Fruit fly (Drosophila melanogaster) whole organism, embryonic: Measurements from ENCODE around the gene ari-1.

ENCODE experiments used
- ATbp ChIP-seq: fragments of 200-800 bp; sonication (Bioruptor generic); optimal IDR thresholded peaks from 2 replicates; lab custom pipeline; 2017; ENCODE audit warnings: missing biosample characterization, mild to moderate bottlenecking, missing genetic modification characterization, missing genetic modification reagents
- Aef1 ChIP-seq: fragments of 200-800 bp; sonication (Bioruptor generic); IDR thresholded peaks from 3 replicates; pipeline ENCODE4 v1.3.6; 2022; ENCODE audit warnings: missing biosample characterization, missing genetic modification characterization
- CG12236 ChIP-seq: fragments of 200-800 bp; sonication (Bioruptor generic); optimal IDR thresholded peaks from 2 replicates; lab custom pipeline; 2016; ENCODE audit warnings: missing biosample characterization, missing genetic modification characterization
- CG12299 ChIP-seq: fragments of 200-800 bp; sonication (Bioruptor generic); optimal IDR thresholded peaks from 2 replicates; lab custom pipeline; 2018; ENCODE audit warnings: missing biosample characterization, mild to moderate bottlenecking, missing genetic modification characterization
- CG14710 ChIP-seq: fragments of 200-800 bp; sonication (Bioruptor generic); optimal IDR thresholded peaks from 3 replicates; lab custom pipeline; 2019; ENCODE audit warnings: missing biosample characterization, mild to moderate bottlenecking, missing genetic modification characterization, moderate library complexity
- CG15514 ChIP-seq: fragments of 200-800 bp; sonication (Bioruptor generic); optimal IDR thresholded peaks from 3 replicates; lab custom pipeline; 2017; ENCODE audit warnings: missing biosample characterization, missing genetic modification characterization, mild to moderate bottlenecking, moderate library complexity, missing genetic modification reagents
- CG15601 ChIP-seq: fragments of 200-800 bp; sonication (Bioruptor generic); optimal IDR thresholded peaks from 3 replicates; lab custom pipeline; 2019; ENCODE audit warnings: missing biosample characterization, mild to moderate bottlenecking, missing genetic modification characterization, moderate library complexity
- CG18619 ChIP-seq: fragments of 200-800 bp; sonication (Bioruptor generic); optimal IDR thresholded peaks from 3 replicates; lab custom pipeline; 2017; ENCODE audit warnings: missing biosample characterization, mild to moderate bottlenecking, missing genetic modification characterization
- CG18764 ChIP-seq: fragments of 200-800 bp; sonication (Bioruptor generic); optimal IDR thresholded peaks from 3 replicates; lab custom pipeline; 2016; ENCODE audit warnings: missing biosample characterization, missing genetic modification characterization
- CG2116 ChIP-seq: fragments of 200-800 bp; sonication (Bioruptor generic); optimal IDR thresholded peaks from 3 replicates; lab custom pipeline; 2018; ENCODE audit warnings: missing biosample characterization, mild to moderate bottlenecking, missing genetic modification characterization
- CG2129 ChIP-seq: fragments of 200-800 bp; sonication (Bioruptor generic); IDR thresholded peaks from 2 replicates; pipeline ENCODE4 v1.3.6; 2022; ENCODE audit warnings: missing biosample characterization, missing genetic modification characterization; ENCODE audit not compliant: partially characterized antibody
- CG3407 ChIP-seq: fragments of 200-800 bp; sonication (Bioruptor generic); optimal IDR thresholded peaks from 2 replicates; lab custom pipeline; 2018; ENCODE audit warnings: missing biosample characterization, mild to moderate bottlenecking, missing genetic modification characterization
- CG4360 ChIP-seq: fragments of 200-800 bp; sonication (Bioruptor generic); IDR thresholded peaks from 2 replicates; pipeline ENCODE4 v1.3.6; 2022; ENCODE audit warnings: missing biosample characterization, missing genetic modification characterization
- CG4707 ChIP-seq: fragments of 200-800 bp; sonication (Bioruptor generic); optimal IDR thresholded peaks from 2 replicates; lab custom pipeline; 2018; ENCODE audit warnings: missing biosample characterization, mild to moderate bottlenecking, missing genetic modification characterization, moderate library complexity
- CG6254 ChIP-seq: fragments of 200-800 bp; sonication (Bioruptor generic); optimal IDR thresholded peaks from 3 replicates; lab custom pipeline; 2017; ENCODE audit warnings: mild to moderate bottlenecking, missing biosample characterization, missing genetic modification reagents, missing genetic modification characterization
- CG7928 ChIP-seq: fragments of 200-800 bp; sonication (Bioruptor generic); optimal IDR thresholded peaks from 2 replicates; lab custom pipeline; 2017; ENCODE audit warnings: missing biosample characterization, mild to moderate bottlenecking, missing genetic modification characterization
- CG8290 ChIP-seq, 3 experiments: fragments of 200-800 bp; sonication (Bioruptor generic); optimal IDR thresholded peaks; 2 replicates each; lab custom pipeline; 2016 to 2019; ENCODE audit warnings: missing biosample characterization in 3 of 3, missing genetic modification characterization in 3 of 3, mild to moderate bottlenecking in 2 of 3, moderate library complexity in 1 of 3
- CkIIα-i1 ChIP-seq: fragments of 200-800 bp; sonication (Bioruptor generic); IDR thresholded peaks from 2 replicates; pipeline ENCODE4 v1.3.6; 2022; ENCODE audit warnings: missing biosample characterization, missing genetic modification characterization
- CoRest ChIP-seq: fragments of 200-800 bp; sonication (Bioruptor generic); optimal IDR thresholded peaks from 3 replicates; lab custom pipeline; 2018; ENCODE audit warnings: missing biosample characterization, mild to moderate bottlenecking, missing genetic modification characterization, moderate library complexity
- Dref ChIP-seq: fragments of 200-800 bp; sonication (Bioruptor generic); IDR thresholded peaks from 2 replicates; pipeline ENCODE4 v1.3.6; 2022; ENCODE audit warnings: missing biosample characterization, missing genetic modification characterization
- MBD-R2 ChIP-seq: fragments of 200-800 bp; sonication (Bioruptor generic); IDR thresholded peaks from 2 replicates; pipeline ENCODE4 v1.3.6; 2022; ENCODE audit warnings: missing biosample characterization, missing genetic modification characterization
- MESR4 ChIP-seq: fragments of 200-800 bp; sonication (Bioruptor generic); optimal IDR thresholded peaks from 2 replicates; lab custom pipeline; 2018; ENCODE audit warnings: missing biosample characterization, mild to moderate bottlenecking, missing genetic modification characterization, moderate library complexity
- Med ChIP-seq: fragments of 200-800 bp; sonication (Bioruptor generic); peaks from one replicate; lab custom pipeline; 2016; ENCODE audit warnings: missing biosample characterization, missing genetic modification characterization, mild to moderate bottlenecking, inconsistent platforms, moderate library complexity
- NC2β ChIP-seq: fragments of 200-800 bp; sonication (Bioruptor generic); optimal IDR thresholded peaks from 2 replicates; lab custom pipeline; 2016; ENCODE audit warnings: missing biosample characterization, missing genetic modification characterization
- Pdp1 ChIP-seq, 2 experiments: fragments of 200-800 bp; sonication (Bioruptor generic); optimal IDR thresholded peaks; 3 replicates each; lab custom pipeline; 2016; ENCODE audit warnings: missing biosample characterization in 2 of 2, missing genetic modification characterization in 2 of 2, mild to moderate bottlenecking in 1 of 2, moderate library complexity in 1 of 2
- Rfx ChIP-seq: fragments of 200-800 bp; sonication (Bioruptor generic); IDR thresholded peaks from 2 replicates; pipeline ENCODE4 v1.3.6; 2022; ENCODE audit warnings: missing biosample characterization, missing genetic modification characterization
- Sox100B ChIP-seq: fragments of 200-800 bp; sonication (Bioruptor generic); optimal IDR thresholded peaks from 3 replicates; lab custom pipeline; 2018; ENCODE audit warnings: missing biosample characterization, mild to moderate bottlenecking, missing genetic modification characterization
- Ssrp ChIP-seq: fragments of 200-800 bp; sonication (Bioruptor generic); optimal IDR thresholded peaks from 2 replicates; lab custom pipeline; 2018; ENCODE audit warnings: missing biosample characterization, mild to moderate bottlenecking, missing genetic modification characterization, moderate library complexity
- Xbp1 ChIP-seq: fragments of 200-800 bp; sonication (Bioruptor generic); optimal IDR thresholded peaks from 3 replicates; lab custom pipeline; 2016; ENCODE audit warnings: missing biosample characterization, mild to moderate bottlenecking, missing genetic modification characterization
- aop ChIP-seq: fragments of 200-800 bp; sonication (Bioruptor generic); IDR thresholded peaks from 2 replicates; pipeline ENCODE4 v1.3.6; 2022; ENCODE audit warnings: missing biosample characterization, missing genetic modification characterization
- ara ChIP-seq: fragments of 200-800 bp; sonication (Bioruptor generic); IDR thresholded peaks from 2 replicates; pipeline ENCODE4 v1.3.6; 2022; ENCODE audit warnings: missing biosample characterization, missing genetic modification characterization
- chm ChIP-seq: fragments of 200-800 bp; sonication (Bioruptor generic); IDR thresholded peaks from 2 replicates; pipeline ENCODE4 v1.3.6; 2022; ENCODE audit warnings: missing biosample characterization, missing genetic modification characterization
- ci ChIP-seq: fragments of 200-800 bp; sonication (Bioruptor generic); IDR thresholded peaks from 3 replicates; pipeline ENCODE4 v1.3.6; 2022; ENCODE audit warnings: missing biosample characterization, missing genetic modification characterization
- fu2 ChIP-seq: fragments of 200-800 bp; sonication (Bioruptor generic); optimal IDR thresholded peaks from 2 replicates; lab custom pipeline; 2016; ENCODE audit warnings: missing biosample characterization, missing genetic modification characterization
- gem ChIP-seq: fragments of 200-800 bp; sonication (Bioruptor generic); optimal IDR thresholded peaks from 2 replicates; lab custom pipeline; 2019; ENCODE audit warnings: missing biosample characterization, mild to moderate bottlenecking, missing genetic modification characterization, moderate library complexity
- her ChIP-seq: fragments of 200-800 bp; sonication (Bioruptor generic); optimal IDR thresholded peaks from 2 replicates; lab custom pipeline; 2016; ENCODE audit warnings: missing biosample characterization, missing genetic modification characterization
- hkb ChIP-seq, 2 experiments: fragments of 200-800 bp in 1 of 2; fragments of >200 bp in 1 of 2; sonication (Bioruptor generic) in 1 of 2; IDR thresholded peaks in 1 of 2; optimal IDR thresholded peaks in 1 of 2; 2 replicates each; pipeline versions ENCODE4 v1.3.6 to Lab custom; 2017 to 2022; ENCODE audit warnings: missing biosample characterization in 1 of 2, missing genetic modification characterization in 1 of 2
- inv ChIP-seq: fragments of 200-800 bp; sonication (Bioruptor generic); IDR thresholded peaks from 2 replicates; pipeline ENCODE4 v1.3.6; 2022; ENCODE audit warnings: missing biosample characterization, missing genetic modification characterization; ENCODE audit not compliant: partially characterized antibody
- lab ChIP-seq: fragments of 200-800 bp; sonication (Bioruptor generic); optimal IDR thresholded peaks from 3 replicates; lab custom pipeline; 2017; ENCODE audit warnings: missing biosample characterization, missing genetic modification characterization, mild to moderate bottlenecking, moderate library complexity, missing genetic modification reagents
- mld ChIP-seq: fragments of 200-800 bp; sonication (Bioruptor generic); IDR thresholded peaks from 3 replicates; pipeline ENCODE4 v1.3.6; 2022; ENCODE audit warnings: missing biosample characterization, missing genetic modification characterization; ENCODE audit not compliant: partially characterized antibody
- nau ChIP-seq: fragments of 200-800 bp; sonication (Bioruptor generic); optimal IDR thresholded peaks from 3 replicates; lab custom pipeline; 2017; ENCODE audit warnings: missing biosample characterization, mild to moderate bottlenecking, missing genetic modification characterization, missing genetic modification reagents
- nerfin-2 ChIP-seq: fragments of 200-800 bp; sonication (Bioruptor generic); IDR thresholded peaks from 2 replicates; pipeline ENCODE4 v1.3.6; 2022; ENCODE audit warnings: missing biosample characterization, missing genetic modification characterization; ENCODE audit not compliant: partially characterized antibody
- pnt ChIP-seq: fragments of 200-800 bp; sonication (Bioruptor generic); optimal IDR thresholded peaks from 3 replicates; lab custom pipeline; 2016; ENCODE audit warnings: missing biosample characterization, missing genetic modification characterization
- sim ChIP-seq: fragments of 200-800 bp; sonication (Bioruptor generic); IDR thresholded peaks from 2 replicates; pipeline ENCODE4 v1.3.6; 2022; ENCODE audit warnings: missing biosample characterization, missing genetic modification characterization
- sob ChIP-seq: fragments of 200-800 bp; sonication (Bioruptor generic); IDR thresholded peaks from 2 replicates; pipeline ENCODE4 v1.3.6; 2022; ENCODE audit warnings: missing biosample characterization, missing genetic modification characterization
- vnd ChIP-seq: fragments of 200-800 bp; sonication (Bioruptor generic); IDR thresholded peaks from 3 replicates; pipeline ENCODE4 v1.3.6; 2022; ENCODE audit warnings: missing biosample characterization, missing genetic modification characterization; ENCODE audit not compliant: partially characterized antibody
- vvl ChIP-seq: fragments of 200-800 bp; sonication (Bioruptor generic); IDR thresholded peaks from 2 replicates; pipeline ENCODE4 v1.3.6; 2022; ENCODE audit warnings: missing biosample characterization, missing genetic modification characterization

ari-1 gene

DNA sequence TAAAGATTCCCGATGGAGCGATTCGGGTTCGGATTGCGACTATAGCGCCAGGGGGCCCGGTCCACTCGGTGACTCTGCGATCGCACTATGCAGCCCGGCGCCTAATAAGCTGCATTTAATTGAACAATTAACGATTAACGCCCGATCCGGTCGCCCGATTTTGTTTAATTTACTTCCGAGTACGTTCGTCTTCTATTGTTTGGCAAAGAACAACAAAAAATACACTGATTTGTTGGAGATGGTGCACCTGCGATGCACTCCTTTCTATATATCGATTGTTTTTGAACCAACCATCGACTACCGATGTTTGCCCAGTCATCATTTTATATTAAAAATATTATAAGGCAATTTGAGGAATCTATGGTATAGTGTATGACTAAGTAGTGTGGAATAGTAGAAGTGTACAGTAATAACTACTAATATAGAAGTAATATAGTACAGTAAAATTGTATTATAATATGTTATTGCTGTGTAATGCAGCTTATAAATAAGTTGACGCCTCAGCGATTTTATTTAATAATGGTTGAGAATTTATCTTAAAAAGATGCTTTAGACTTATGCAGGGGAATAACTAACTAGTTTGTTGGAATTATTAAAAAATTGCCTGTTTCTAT is 36.4 kb downstream of the ari-1 start, which contains the start of gene Mvb12 (continued):
- 0 out of 2 replicates have a peak, but pooled peaks have one; percentile 19 for TF ChIP-seq Rfx
- TF ChIP-seq NC2β (GFP tag; lab: Kevin White, UChicago) = peak; percentile 0
- peak; percentile 48; the same call in 1 of the 2 replicates for TF ChIP-seq chm (GFP tag; lab: Robert Waterston, UW)
- TF ChIP-seq CG2129 (GFP tag; lab: Robert Waterston, UW) = 0 out of 2 replicates have a peak, but pooled peaks have one; percentile 20
- no peak for TF ChIP-seq CG18764 (GFP tag; lab: Kevin White, UChicago)
- peak; percentile 42; the same call in 2 of the 3 replicates for TF ChIP-seq Aef1
- 0 out of 2 replicates have a peak, but pooled peaks have one; percentile 35 for TF ChIP-seq MBD-R2
- peak in 1 of 2 experiments; percentile 0 for TF ChIP-seq Pdp1 (GFP tag; optimal IDR thresholded peaks at IDR 0.05; lab: Kevin White, UChicago)
- peak; percentile 27; the same call in 1 of the 2 replicates for TF ChIP-seq vvl (GFP tag; lab: Robert Waterston, UW)
- peak; percentile 39 for TF ChIP-seq CG3407 (GFP tag; lab: Kevin White, UChicago)
- peak; percentile 41; the same call in 1 of the 2 replicates for TF ChIP-seq inv (GFP tag; lab: Robert Waterston, UW)
- TF ChIP-seq CG4360 (GFP tag; lab: Robert Waterston, UW) = peak; percentile 54; the same call in 1 of the 2 replicates
- 0 out of 2 replicates have a peak, but pooled peaks have one; percentile 46 for TF ChIP-seq nerfin-2
- peak; percentile 3 for TF ChIP-seq CG12299 (tag; lab: Kevin White, UChicago)
- peak; percentile 11 for TF ChIP-seq CG2116
- no peak for TF ChIP-seq Ssrp (tag; lab: Kevin White, UChicago)
- TF ChIP-seq CG15514 = peak; percentile 33
- peak; percentile 18 for TF ChIP-seq gem
- TF ChIP-seq CoRest (tag; lab: Kevin White, UChicago) = peak; percentile 13
- peak; percentile 76 for TF ChIP-seq Med
- peak; percentile 65 for TF ChIP-seq Dref (GFP tag; lab: Robert Waterston, UW)
- no peak for TF ChIP-seq aop (GFP tag; lab: Robert Waterston, UW)
- peak; percentile 30 for TF ChIP-seq Sox100B (GFP tag; lab: Kevin White, UChicago)
- no peak for TF ChIP-seq CG7928
- TF ChIP-seq CG14710 (tag; lab: Kevin White, UChicago) = peak; percentile 15
- TF ChIP-seq CkIIα-i1 = no peak
- TF ChIP-seq ara (GFP tag; lab: Robert Waterston, UW) = 0 out of 2 replicates have a peak, but pooled peaks have one; percentile 20
- TF ChIP-seq ATbp (GFP tag; lab: Kevin White, UChicago) = peak; percentile 46
- no peak for TF ChIP-seq CG6254 (GFP tag; lab: Kevin White, UChicago)
- no peak for TF ChIP-seq CG8290 (GFP tag; optimal IDR thresholded peaks at IDR 0.05; lab: Kevin White, UChicago)
- TF ChIP-seq CG8290 (tag; optimal IDR thresholded peaks at IDR 0.05; lab: Kevin White, UChicago) = peak; percentile 32 to 34
- TF ChIP-seq hkb (optimal IDR thresholded peaks at IDR 0.05; lab: Kevin White, UChicago) = no peak
- TF ChIP-seq hkb (GFP tag; IDR thresholded peaks at IDR 0.05; lab: Robert Waterston, UW) = peak; percentile 44
- peak; percentile 26 for TF ChIP-seq CG4707 (GFP tag; lab: Kevin White, UChicago)
- TF ChIP-seq Xbp1 (GFP tag; lab: Kevin White, UChicago) = peak; percentile 4
- TF ChIP-seq nau (GFP tag; lab: Kevin White, UChicago) = peak; percentile 15
- peak; percentile 54 for TF ChIP-seq MESR4
- no peak for TF ChIP-seq CG12236 (GFP tag; lab: Kevin White, UChicago)
- no peak for TF ChIP-seq her
- no peak for TF ChIP-seq fu2 (GFP tag; lab: Kevin White, UChicago)
- TF ChIP-seq sob (GFP tag; lab: Robert Waterston, UW) = no peak
- peak; percentile 60; the same call in 2 of the 3 replicates for TF ChIP-seq ci (GFP tag; lab: Robert Waterston, UW)
- no peak for TF ChIP-seq CG18619 (GFP tag; lab: Kevin White, UChicago)
- peak; percentile 19; the same call in 2 of the 3 replicates for TF ChIP-seq vnd (GFP tag; lab: Robert Waterston, UW)
- TF ChIP-seq pnt (GFP tag; lab: Kevin White, UChicago) = no peak
- peak; percentile 45 for TF ChIP-seq CG15601 (tag; lab: Kevin White, UChicago)
- TF ChIP-seq sim (GFP tag; lab: Robert Waterston, UW) = no peak
- 0 out of 3 replicates have a peak, but pooled peaks have one; percentile 27 for TF ChIP-seq mld (GFP tag; lab: Robert Waterston, UW)
- peak; percentile 46 for TF ChIP-seq lab (GFP tag; lab: Kevin White, UChicago)
